Fruit fly (Drosophila melanogaster): ENCODE measurements around the gene CG31251.

CG31251 gene

DNA sequence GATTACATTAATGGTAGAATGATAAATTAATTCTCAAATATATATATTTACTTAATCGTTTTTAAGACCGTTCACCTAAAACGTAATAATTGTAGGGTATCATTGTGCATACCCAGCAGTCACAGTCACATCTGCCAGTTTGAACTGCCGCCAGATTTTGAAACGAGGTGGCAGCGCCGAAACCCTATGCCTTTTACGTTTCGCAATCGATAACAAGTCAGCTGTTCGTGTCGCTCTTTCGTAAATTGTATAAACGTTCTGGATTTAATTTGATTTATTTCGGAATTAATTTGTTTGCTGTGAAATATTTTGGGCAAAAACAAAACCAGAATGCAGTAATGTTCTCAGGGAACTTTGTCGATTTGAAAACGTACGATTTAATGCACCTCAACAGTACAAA is 37.3 kb downstream of the CG31251 start, which contains the start of gene CG14322 (continued):
- TF ChIP-seq CG1024 (GFP tag; IDR thresholded peaks at IDR 0.05) (no peak), prd (optimal IDR thresholded peaks at IDR 0.05) (no peak), prd (GFP tag; IDR thresholded peaks at IDR 0.05) (peak; percentile 49; the same call in 2 of the 3 replicates), CG12155 (GFP tag; optimal IDR thresholded peaks at IDR 0.05) (peak; percentile 12), BEAF-32 (GFP tag; optimal IDR thresholded peaks at IDR 0.05) (peak; percentile 43), Nf-YA (GFP tag; IDR thresholded peaks at IDR 0.05) (no peak), CG3995 (GFP tag; optimal IDR thresholded peaks at IDR 0.05) (peak; percentile 95), CG12769 (tag; optimal IDR thresholded peaks at IDR 0.05) (peak; percentile 4), Scr (GFP tag; IDR thresholded peaks at IDR 0.05; ENCODE audit: partially characterized antibody) (0 out of 2 replicates have a peak, but pooled peaks have one; percentile 33), H15 (GFP tag; IDR thresholded peaks at IDR 0.05) (no peak), CG7786 (GFP tag; optimal IDR thresholded peaks at IDR 0.05) (no peak), CG18619 (GFP tag; optimal IDR thresholded peaks at IDR 0.05) (no peak), CG3407 (GFP tag; optimal IDR thresholded peaks at IDR 0.05) (no peak), CG8944 (GFP tag; optimal IDR thresholded peaks at IDR 0.05) (no peak), CG2712 (tag; optimal IDR thresholded peaks at IDR 0.05) (peak; percentile 40), CG11093 (GFP tag; IDR thresholded peaks at IDR 0.05) (no peak), Doc3 (GFP tag; IDR thresholded peaks at IDR 0.05; ENCODE audit: partially characterized antibody) (no peak), CG30431 (GFP tag; optimal IDR thresholded peaks at IDR 0.05) (no peak), dpn (GFP tag; optimal IDR thresholded peaks at IDR 0.05) (peak in 1 of 2 experiments; percentile 25), sim (GFP tag; IDR thresholded peaks at IDR 0.05) (no peak), jing (GFP tag; optimal IDR thresholded peaks at IDR 0.05) (no peak), CG7928 (GFP tag; optimal IDR thresholded peaks at IDR 0.05) (no peak), CG9817 (tag; optimal IDR thresholded peaks at IDR 0.05) (peak; percentile 14), CG12391 (tag; optimal IDR thresholded peaks at IDR 0.05) (peak; percentile 30), mam (GFP tag; optimal IDR thresholded peaks at IDR 0.05) (peak; percentile 22), emc (GFP tag; optimal IDR thresholded peaks at IDR 0.05) (no peak), CG13287 (GFP tag; IDR thresholded peaks at IDR 0.05; ENCODE audit: partially characterized antibody) (peak; percentile 56), CTCF (GFP tag; optimal IDR thresholded peaks at IDR 0.05) (peak; percentile 28), CG17328 (GFP tag; IDR thresholded peaks at IDR 0.05) (no peak), Sry-β (GFP tag; optimal IDR thresholded peaks at IDR 0.05) (no peak), CG10959 (GFP tag; IDR thresholded peaks at IDR 0.05) (no peak), Elba2 (GFP tag; optimal IDR thresholded peaks at IDR 0.05) (peak; percentile 13), CG1647 (GFP tag; optimal IDR thresholded peaks at IDR 0.05) (no peak), Nf-YC (tag; optimal IDR thresholded peaks at IDR 0.05) (no peak), lilli (GFP tag; optimal IDR thresholded peaks at IDR 0.05) (peak; percentile 19), CG2116 (GFP tag; optimal IDR thresholded peaks at IDR 0.05) (peak; percentile 68), bbx (GFP tag; IDR thresholded peaks at IDR 0.05; ENCODE audit: partially characterized antibody) (no peak), crc (GFP tag; optimal IDR thresholded peaks at IDR 0.05) (no peak), CG6689 (GFP tag; IDR thresholded peaks at IDR 0.05) (no peak), CG4617 (GFP tag; optimal IDR thresholded peaks at IDR 0.05; ENCODE audit: borderline replicate concordance) (peak; percentile 9), amos (GFP tag; IDR thresholded peaks at IDR 0.05; ENCODE audit: partially characterized antibody) (peak; percentile 24; the same call in 1 of the 2 replicates), grn (GFP tag; optimal IDR thresholded peaks at IDR 0.05) (no peak), vvl (GFP tag; IDR thresholded peaks at IDR 0.05) (peak; percentile 45), Antp (GFP tag; optimal IDR thresholded peaks at IDR 0.05) (no peak), CG9932 (GFP tag; IDR thresholded peaks at IDR 0.05) (peak; percentile 65), CG30403 (GFP tag; optimal IDR thresholded peaks at IDR 0.05) (peak; percentile 5), stwl (tag; optimal IDR thresholded peaks at IDR 0.05) (peak; percentile 77), CG12299 (tag; optimal IDR thresholded peaks at IDR 0.05) (no peak), D19B (GFP tag; optimal IDR thresholded peaks at IDR 0.05) (peak; percentile 94), CG1603 (tag; optimal IDR thresholded peaks at IDR 0.05) (peak; percentile 53)
